Fruit fly (Drosophila melanogaster): ENCODE results near the gene CG34302.

Gene CG34302

DNA sequence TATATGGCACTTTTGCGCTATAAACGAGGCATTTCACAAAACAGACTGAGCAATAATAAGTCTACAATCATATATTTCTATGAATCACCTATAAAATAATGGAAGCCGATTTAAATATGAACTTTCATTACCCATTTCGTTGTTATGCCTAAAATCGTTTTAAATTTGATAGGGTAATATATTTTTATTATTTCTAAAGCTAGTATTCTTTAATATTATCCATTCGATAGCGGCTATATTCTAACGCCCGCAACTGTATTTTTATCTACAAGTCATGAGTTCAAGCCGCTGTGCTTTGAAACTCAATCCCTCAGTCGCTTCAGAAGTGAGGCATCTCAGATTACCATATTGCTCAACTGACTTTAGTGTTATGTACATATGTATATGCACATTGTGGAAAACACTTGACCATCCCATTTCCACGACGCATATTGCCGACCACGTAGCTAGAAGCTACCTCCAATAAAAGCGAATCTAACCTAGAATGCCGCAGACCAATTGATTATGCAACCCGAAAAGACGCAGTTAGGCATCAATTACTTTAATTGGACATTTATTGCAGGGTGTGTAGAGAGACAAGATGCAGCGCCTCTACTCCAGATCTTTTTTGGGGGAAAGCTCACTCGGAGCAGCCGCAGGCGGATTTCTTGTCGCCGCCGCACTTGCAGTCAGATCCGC lies 40.2 kb downstream of the CG34302 start:
- TF ChIP-seq Myc (optimal IDR thresholded peaks at IDR 0.05) (no peak), Sin3A (optimal IDR thresholded peaks at IDR 0.05) (no peak), psq (optimal IDR thresholded peaks at IDR 0.05) (no peak), insv (optimal IDR thresholded peaks at IDR 0.05) (no peak), ttk (optimal IDR thresholded peaks at IDR 0.05) (no peak)

DNA sequence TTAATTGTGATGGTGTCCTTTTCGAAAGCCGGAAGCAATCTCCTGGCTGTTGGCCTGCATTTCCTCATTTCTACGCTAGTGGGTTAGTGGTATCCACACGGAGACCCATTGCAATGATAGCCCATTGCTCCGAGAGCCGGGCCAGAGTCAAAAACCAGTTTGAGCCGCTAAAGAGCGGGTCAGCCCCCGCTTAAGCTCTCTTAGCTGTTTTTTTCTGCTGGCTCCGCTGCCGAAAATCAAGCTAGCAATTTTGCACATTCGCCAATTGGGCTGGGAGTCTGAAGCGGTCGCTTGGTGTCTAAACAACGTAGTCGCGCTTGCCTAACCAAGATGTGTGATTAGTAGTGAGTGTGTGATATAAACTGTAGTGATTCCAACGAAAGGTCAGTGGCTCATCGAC lies 43.9 kb downstream of the CG34302 start, which contains the start of gene CG12947:
TSS of gene CG12947 (plus strand) at position 301 of the 400 bp plus-strand sequence.
- TF ChIP-seq Myc (optimal IDR thresholded peaks at IDR 0.05) (no peak), psq (optimal IDR thresholded peaks at IDR 0.05) (no peak), insv (optimal IDR thresholded peaks at IDR 0.05) (no peak), ttk (optimal IDR thresholded peaks at IDR 0.05) (no peak), h (optimal IDR thresholded peaks at IDR 0.05) (no peak), Sin3A (optimal IDR thresholded peaks at IDR 0.05) (no peak)

DNA sequence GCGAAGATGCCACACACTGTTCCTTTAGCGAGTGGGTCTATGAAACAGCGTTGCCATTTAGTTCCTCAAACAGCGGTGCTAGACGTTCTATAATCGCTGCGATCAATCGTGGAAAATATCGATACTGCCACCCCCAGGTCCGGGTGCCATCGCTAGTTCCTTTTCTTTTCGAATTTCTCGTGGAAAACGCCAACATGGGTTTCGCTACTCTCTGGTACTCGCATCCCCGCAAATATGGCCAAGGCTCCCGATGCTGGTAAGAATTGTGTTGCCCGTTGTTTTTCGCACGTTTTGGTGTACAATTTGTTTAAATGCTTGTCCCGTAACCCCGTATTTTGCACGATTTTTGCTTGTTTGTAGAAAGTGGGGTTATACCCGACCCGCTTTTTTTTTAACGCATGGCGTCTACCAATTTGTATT lies 45.7 kb downstream of the CG34302 start, which contains the start of gene RpS29:
TSS of gene RpS29 (plus strand) at position 102 of the 420 bp plus-strand sequence.
- TF ChIP-seq h (optimal IDR thresholded peaks at IDR 0.05) (no peak), Myc (optimal IDR thresholded peaks at IDR 0.05) (no peak), ttk (optimal IDR thresholded peaks at IDR 0.05) (no peak), Sin3A (optimal IDR thresholded peaks at IDR 0.05) (no peak), insv (optimal IDR thresholded peaks at IDR 0.05) (no peak), psq (optimal IDR thresholded peaks at IDR 0.05) (no peak)

DNA sequence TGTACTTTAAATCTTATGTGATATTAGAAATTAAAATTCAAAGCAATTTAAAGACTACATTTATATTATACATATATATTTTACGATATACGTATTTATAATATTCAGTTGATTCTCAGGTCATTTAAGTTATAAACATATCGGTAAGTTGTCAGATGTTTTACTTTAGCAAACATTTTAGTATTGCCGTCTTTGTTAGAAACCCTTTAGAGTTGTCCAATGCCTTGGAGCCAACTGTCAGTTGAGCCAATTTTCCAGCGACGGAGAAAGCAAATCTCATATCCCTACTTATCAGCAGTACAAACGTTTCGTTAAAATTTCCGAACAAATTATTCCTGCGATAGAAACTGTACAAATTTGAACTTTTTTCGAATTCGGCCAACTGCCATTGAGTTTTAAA lies 48.8 kb downstream of the CG34302 start, which contains the start of gene topi:
TSS of gene topi (plus strand) at position 301 of the 400 bp plus-strand sequence.
- TF ChIP-seq Myc (optimal IDR thresholded peaks at IDR 0.05) = no peak
- TF ChIP-seq ttk (optimal IDR thresholded peaks at IDR 0.05) = no peak
- TF ChIP-seq h (optimal IDR thresholded peaks at IDR 0.05) = no peak
- no peak for TF ChIP-seq psq (optimal IDR thresholded peaks at IDR 0.05)
- no peak for TF ChIP-seq insv (optimal IDR thresholded peaks at IDR 0.05)
- no peak for TF ChIP-seq Sin3A (optimal IDR thresholded peaks at IDR 0.05)

DNA sequence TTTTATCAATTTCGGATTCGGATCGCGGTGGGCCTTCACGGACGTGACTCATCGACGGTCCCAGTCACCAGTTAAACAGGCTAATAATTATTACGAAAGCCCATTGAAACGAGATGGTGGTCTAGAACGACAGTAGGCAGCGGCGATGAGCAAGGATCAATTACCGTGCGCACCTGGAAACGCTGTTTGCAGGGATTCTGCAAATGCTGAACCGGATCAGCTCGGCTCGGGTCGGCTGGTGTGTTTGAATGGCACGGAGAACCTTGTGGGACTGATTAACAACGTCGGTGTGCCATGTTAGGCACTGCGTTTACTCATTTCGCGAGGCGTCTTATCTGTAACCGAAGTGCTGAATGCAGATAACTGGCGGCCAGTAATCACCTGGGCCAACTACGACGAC lies 49.5 kb downstream of the CG34302 start, which contains the start of gene Whamy:
TSS of gene Whamy (minus strand) at position 273 of the 400 bp plus-strand sequence.
- TF ChIP-seq Myc (optimal IDR thresholded peaks at IDR 0.05) (no peak), Sin3A (optimal IDR thresholded peaks at IDR 0.05) (no peak), insv (optimal IDR thresholded peaks at IDR 0.05) (no peak)

Measured in Kc167 (cell line).